Worm (Caenorhabditis elegans) whole organism, mixed stage, embryonic: Measurements from ENCODE around the gene Y37A1A.2.

Source experiments
- M03D4.4 ChIP-seq: sonication (generic microtip); optimal IDR thresholded peaks from 2 replicates; lab custom pipeline; 2017; ENCODE audit warnings: mild to moderate bottlenecking, missing genetic modification characterization, missing compliant biosample characterization
- bed-3 ChIP-seq: fragments of 200-800 bp; sonication (Bioruptor generic); optimal IDR thresholded peaks from 3 replicates; lab custom pipeline; 2018; ENCODE audit warnings: mild to moderate bottlenecking, missing genetic modification characterization, moderate library complexity, missing compliant biosample characterization
- blmp-1 ChIP-seq: fragments of 150-350 bp; optimal IDR thresholded peaks from 2 replicates; lab custom pipeline; 2014; ENCODE audit warnings: missing biosample characterization, missing genetic modification characterization
- ceh-39 ChIP-seq: fragments of 150-350 bp; optimal IDR thresholded peaks from 2 replicates; lab custom pipeline; 2014; ENCODE audit warnings: missing biosample characterization, missing genetic modification characterization
- ceh-43 ChIP-seq: fragments of 200-800 bp; sonication (Bioruptor generic); optimal IDR thresholded peaks from 2 replicates; lab custom pipeline; 2018; ENCODE audit warnings: mild to moderate bottlenecking, missing genetic modification characterization, moderate library complexity, missing compliant biosample characterization
- ceh-83 ChIP-seq: fragments of 200-800 bp; sonication (Bioruptor generic); optimal IDR thresholded peaks from 2 replicates; lab custom pipeline; 2018; ENCODE audit warnings: mild to moderate bottlenecking, missing genetic modification characterization, missing compliant biosample characterization
- ces-1 ChIP-seq: fragments of 150-350 bp; optimal IDR thresholded peaks from 2 replicates; lab custom pipeline; 2014; ENCODE audit warnings: missing biosample characterization, missing genetic modification reagents, missing genetic modification characterization
- cnd-1 ChIP-seq: fragments of 200-800 bp; sonication (Bioruptor generic); optimal IDR thresholded peaks from 2 replicates; lab custom pipeline; 2018; ENCODE audit warnings: mild to moderate bottlenecking, missing genetic modification characterization, missing compliant biosample characterization
- drap-1 ChIP-seq: fragments of 200-800 bp; sonication (Bioruptor generic); optimal IDR thresholded peaks from 3 replicates; lab custom pipeline; 2018; ENCODE audit warnings: mild to moderate bottlenecking, missing genetic modification characterization, missing compliant biosample characterization
- elt-1 ChIP-seq: sonication (generic microtip); optimal IDR thresholded peaks from 2 replicates; lab custom pipeline; 2017; ENCODE audit warnings: missing genetic modification characterization, mild to moderate bottlenecking, missing compliant biosample characterization, antibody characterized with exemption, moderate library complexity, borderline replicate concordance; ENCODE audit not compliant: insufficient read depth
- elt-3 ChIP-seq: fragments of 150-350 bp; optimal IDR thresholded peaks from 2 replicates; lab custom pipeline; 2014; ENCODE audit warnings: missing biosample characterization, missing genetic modification characterization
- flh-1 ChIP-seq: fragments of 200-800 bp; sonication (Bioruptor generic); optimal IDR thresholded peaks from 2 replicates; lab custom pipeline; 2018; ENCODE audit warnings: mild to moderate bottlenecking, missing genetic modification characterization, moderate library complexity, missing compliant biosample characterization
- ham-2 ChIP-seq: fragments of 200-800 bp; sonication (Bioruptor generic); optimal IDR thresholded peaks from 2 replicates; lab custom pipeline; 2018; ENCODE audit warnings: mild to moderate bottlenecking, missing genetic modification characterization, missing compliant biosample characterization
- hlh-1 ChIP-seq: fragments of 150-350 bp; optimal IDR thresholded peaks from 2 replicates; lab custom pipeline; 2014; ENCODE audit warnings: missing biosample characterization, missing genetic modification reagents, missing genetic modification characterization
- lin-13 ChIP-seq: fragments of 150-350 bp; optimal IDR thresholded peaks from 2 replicates; lab custom pipeline; 2014; ENCODE audit warnings: missing biosample characterization, missing genetic modification characterization
- lin-32 ChIP-seq: fragments of 200-800 bp; sonication (Bioruptor generic); optimal IDR thresholded peaks from 2 replicates; lab custom pipeline; 2018; ENCODE audit warnings: mild to moderate bottlenecking, missing genetic modification characterization, missing compliant biosample characterization
- lsy-2 ChIP-seq: fragments of 150-350 bp; optimal IDR thresholded peaks from 2 replicates; lab custom pipeline; 2014; ENCODE audit warnings: missing biosample characterization, missing genetic modification characterization
- mab-5 ChIP-seq: fragments of 150-350 bp; optimal IDR thresholded peaks from 2 replicates; lab custom pipeline; 2014; ENCODE audit warnings: missing biosample characterization, missing genetic modification characterization
- mep-1 ChIP-seq: fragments of 150-350 bp; optimal IDR thresholded peaks from 2 replicates; lab custom pipeline; 2017; ENCODE audit warnings: missing biosample characterization, missing genetic modification reagents, missing genetic modification characterization, inconsistent platforms
- nhr-12 ChIP-seq: fragments of 150-350 bp; optimal IDR thresholded peaks from 2 replicates; lab custom pipeline; 2014; ENCODE audit warnings: missing biosample characterization, missing genetic modification characterization
- nhr-2 ChIP-seq: fragments of 150-350 bp; optimal IDR thresholded peaks from 2 replicates; lab custom pipeline; 2014; ENCODE audit warnings: missing biosample characterization, missing genetic modification characterization
- nhr-237 ChIP-seq: fragments of 150-350 bp; optimal IDR thresholded peaks from 2 replicates; lab custom pipeline; 2014; ENCODE audit warnings: missing biosample characterization, missing genetic modification characterization
- nhr-28 ChIP-seq: fragments of 150-350 bp; optimal IDR thresholded peaks from 2 replicates; lab custom pipeline; 2014; ENCODE audit warnings: missing biosample characterization, missing genetic modification characterization
- nhr-76 ChIP-seq: sonication (generic microtip); optimal IDR thresholded peaks from 2 replicates; lab custom pipeline; 2017; ENCODE audit warnings: missing biosample characterization, missing genetic modification characterization
- pha-4 ChIP-seq: fragments of 150-350 bp; optimal IDR thresholded peaks from 2 replicates; lab custom pipeline; 2018; ENCODE audit warnings: missing biosample characterization, missing genetic modification reagents, missing genetic modification characterization
- sem-2 ChIP-seq: fragments of 200-800 bp; sonication (Bioruptor generic); optimal IDR thresholded peaks from 2 replicates; lab custom pipeline; 2018; ENCODE audit warnings: mild to moderate bottlenecking, missing genetic modification characterization, missing compliant biosample characterization
- snpc-4 ChIP-seq: fragments of 150-350 bp; optimal IDR thresholded peaks from 2 replicates; lab custom pipeline; 2014; ENCODE audit warnings: missing biosample characterization, missing genetic modification characterization
- sptf-1 ChIP-seq: sonication (generic microtip); optimal IDR thresholded peaks from 2 replicates; lab custom pipeline; 2017; ENCODE audit warnings: mild to moderate bottlenecking, missing genetic modification characterization, moderate library complexity, missing compliant biosample characterization
- tbx-8 ChIP-seq: fragments of 200-800 bp; sonication (Bioruptor generic); optimal IDR thresholded peaks from 2 replicates; lab custom pipeline; 2018; ENCODE audit warnings: mild to moderate bottlenecking, missing genetic modification characterization, moderate library complexity, missing compliant biosample characterization
- unc-120 ChIP-seq: sonication (generic microtip); optimal IDR thresholded peaks from 2 replicates; lab custom pipeline; 2017; ENCODE audit warnings: missing genetic modification characterization, missing compliant biosample characterization; ENCODE audit not compliant: poor library complexity, severe bottlenecking
- unc-39 ChIP-seq: fragments of 150-350 bp; optimal IDR thresholded peaks from 2 replicates; lab custom pipeline; 2014; ENCODE audit warnings: missing biosample characterization, missing genetic modification characterization
- unc-62 ChIP-seq: fragments of 150-350 bp; optimal IDR thresholded peaks from 2 replicates; lab custom pipeline; 2014; ENCODE audit warnings: missing biosample characterization, missing genetic modification reagents, missing genetic modification characterization
- zip-8 ChIP-seq: fragments of 150-350 bp; optimal IDR thresholded peaks from 2 replicates; lab custom pipeline; 2014; ENCODE audit warnings: missing biosample characterization, missing genetic modification characterization
- ztf-11 ChIP-seq: fragments of 150-350 bp; optimal IDR thresholded peaks from 2 replicates; lab custom pipeline; 2014; ENCODE audit warnings: missing biosample characterization, missing genetic modification characterization

Gene Y37A1A.2

DNA sequence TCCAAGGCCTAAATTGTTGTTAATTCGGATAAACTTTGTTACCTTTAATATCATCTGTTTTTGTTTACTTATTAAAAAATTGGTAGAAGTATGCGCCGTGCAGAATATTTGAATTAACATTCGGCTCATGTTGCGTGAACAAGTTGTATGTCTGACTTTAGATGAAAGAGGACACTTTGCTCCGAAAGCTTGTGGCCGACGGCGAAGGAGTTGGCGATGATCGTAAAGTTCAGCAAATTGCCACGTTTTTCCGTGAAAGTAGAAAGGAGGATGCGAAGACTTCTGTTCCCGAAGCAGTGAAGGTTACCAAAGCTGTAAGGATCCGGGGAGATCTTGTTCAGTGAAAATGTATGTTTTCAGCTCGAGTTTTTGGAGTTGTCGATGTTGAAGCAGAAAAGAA is 30.3 kb downstream of the Y37A1A.2 start, which contains the start of gene thoc-7:
thoc-7 (plus strand) TSS at position 162 of the 400 bp plus-strand sequence.
- no peak for TF ChIP-seq nhr-12 (tag; lab: Kevin White, UChicago)
- no peak for TF ChIP-seq bed-3 (GFP tag; lab: Kevin White, UChicago)
- TF ChIP-seq nhr-2 (tag; lab: Kevin White, UChicago) = no peak
- no peak for TF ChIP-seq blmp-1
- TF ChIP-seq ham-2 = no peak
- no peak for TF ChIP-seq lin-13 (tag; lab: Kevin White, UChicago)
- TF ChIP-seq lsy-2 (tag; lab: Kevin White, UChicago) = no peak
- TF ChIP-seq nhr-76 (tag; lab: Kevin White, UChicago) = no peak
- TF ChIP-seq M03D4.4 = no peak
- no peak for TF ChIP-seq hlh-1
- no peak for TF ChIP-seq zip-8 (tag; lab: Kevin White, UChicago)
- TF ChIP-seq ces-1 (GFP tag; lab: Kevin White, UChicago) = no peak
- TF ChIP-seq drap-1 (GFP tag; lab: Kevin White, UChicago) = no peak
- TF ChIP-seq elt-1 (tag; lab: Kevin White, UChicago) = no peak
- no peak for TF ChIP-seq nhr-237 (tag; lab: Kevin White, UChicago)
- TF ChIP-seq sem-2 = no peak
- no peak for TF ChIP-seq nhr-28 (tag; lab: Kevin White, UChicago)
- TF ChIP-seq tbx-8 (GFP tag; lab: Kevin White, UChicago) = no peak
- no peak for TF ChIP-seq ceh-43 (GFP tag; lab: Kevin White, UChicago)
- no peak for TF ChIP-seq ceh-39 (tag; lab: Kevin White, UChicago)

- TF ChIP-seq cnd-1 (tag; lab: Kevin White, UChicago) (no peak), blmp-1 (no peak), mab-5 (no peak), nhr-28 (tag; lab: Kevin White, UChicago) (no peak), snpc-4 (no peak), ceh-39 (tag; lab: Kevin White, UChicago) (peak; percentile 80), mep-1 (peak; percentile 54), elt-3 (tag; lab: Kevin White, UChicago) (no peak), nhr-2 (tag; lab: Kevin White, UChicago) (no peak), ces-1 (GFP tag; lab: Kevin White, UChicago) (peak; percentile 41), drap-1 (GFP tag; lab: Kevin White, UChicago) (no peak), sem-2 (no peak), bed-3 (GFP tag; lab: Kevin White, UChicago) (no peak), unc-120 (tag; lab: Kevin White, UChicago) (peak; percentile 1), nhr-237 (tag; lab: Kevin White, UChicago) (peak; percentile 78), ceh-83 (GFP tag; lab: Kevin White, UChicago) (no peak), hlh-1 (peak; percentile 78), M03D4.4 (no peak), pha-4 (tag; lab: Kevin White, UChicago) (peak; percentile 86), zip-8 (tag; lab: Kevin White, UChicago) (no peak), ztf-11 (tag; lab: Kevin White, UChicago) (no peak), lsy-2 (tag; lab: Kevin White, UChicago) (peak; percentile 99), lin-13 (tag; lab: Kevin White, UChicago) (peak; percentile 82), unc-62 (GFP tag; lab: Kevin White, UChicago) (no peak), lin-32 (no peak), nhr-76 (tag; lab: Kevin White, UChicago) (no peak), nhr-12 (tag; lab: Kevin White, UChicago) (peak; percentile 11), sptf-1 (tag; lab: Kevin White, UChicago) (no peak), unc-39 (no peak)
Measured at ce11 chrIV:13881754-13882275, 31.0 kb downstream of the Y37A1A.2 start, which contains the start of gene rpl-29. Gene rpl-29 (plus strand): TSS chrIV:13882225.

ce11 chrIV:13880803-13881202 is 32.0 kb downstream of the Y37A1A.2 start:
- TF ChIP-seq ham-2 = no peak
- no peak for TF ChIP-seq bed-3 (GFP tag; lab: Kevin White, UChicago)
- no peak for TF ChIP-seq snpc-4
- TF ChIP-seq ztf-11 (tag; lab: Kevin White, UChicago) = no peak
- TF ChIP-seq unc-120 (tag; lab: Kevin White, UChicago) = peak; percentile 5
- no peak for TF ChIP-seq flh-1 (GFP tag; lab: Kevin White, UChicago)
- no peak for TF ChIP-seq elt-1 (tag; lab: Kevin White, UChicago)
- TF ChIP-seq lsy-2 (tag; lab: Kevin White, UChicago) = no peak
- TF ChIP-seq tbx-8 (GFP tag; lab: Kevin White, UChicago) = no peak
- TF ChIP-seq nhr-12 (tag; lab: Kevin White, UChicago) = no peak
- no peak for TF ChIP-seq ceh-43 (GFP tag; lab: Kevin White, UChicago)
- TF ChIP-seq pha-4 (tag; lab: Kevin White, UChicago) = no peak
- TF ChIP-seq cnd-1 (tag; lab: Kevin White, UChicago) = no peak
- no peak for TF ChIP-seq ceh-39 (tag; lab: Kevin White, UChicago)
- no peak for TF ChIP-seq sptf-1 (tag; lab: Kevin White, UChicago)
- peak; percentile 11 for TF ChIP-seq hlh-1
- no peak for TF ChIP-seq nhr-28 (tag; lab: Kevin White, UChicago)
